Worm (Caenorhabditis elegans): ENCODE data around the gene dhs-7.

The dhs-7 gene

DNA sequence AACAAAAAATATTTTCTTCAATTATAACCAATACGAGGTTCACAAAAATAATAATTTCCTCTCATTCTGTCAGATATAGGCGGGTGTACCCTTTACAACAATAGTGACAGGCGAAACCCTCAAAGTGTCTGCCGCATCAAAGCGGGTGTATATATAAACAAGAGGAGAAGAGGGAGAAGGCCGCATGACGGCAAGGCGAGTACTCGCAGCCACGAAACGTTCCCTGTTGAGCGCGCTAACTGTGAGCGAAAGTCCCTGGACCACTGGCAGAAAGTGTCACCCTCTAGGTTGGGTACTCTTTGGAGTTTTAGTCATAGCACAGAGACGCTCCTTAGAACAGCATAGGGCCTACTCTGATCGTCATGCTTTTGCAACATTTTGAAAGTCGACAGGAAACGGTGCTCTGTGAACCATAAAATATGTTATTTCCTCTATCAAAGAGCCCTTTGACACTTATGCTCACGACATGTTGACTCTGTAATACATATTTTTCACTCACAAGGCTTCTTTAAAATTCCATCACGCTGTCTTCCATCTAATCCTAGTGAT is 8.1 kb downstream of the dhs-7 start, which contains the start of gene pcrg-1 (continued):
- TF ChIP-seq F49E8.2 (tag; optimal IDR thresholded peaks at IDR 0.05; ENCODE audit: insufficient read depth) (peak; percentile 76), ceh-91 (GFP tag; IDR thresholded peaks at IDR 0.05) (0 out of 2 replicates have a peak, but pooled peaks have one; percentile 41), madf-6 (GFP tag; IDR thresholded peaks at IDR 0.05) (peak; percentile 81), Y79H2A.3 (GFP tag; conservative IDR thresholded peaks at IDR 0.05) (no peak), F37B4.10 (GFP tag; IDR thresholded peaks at IDR 0.05) (no peak)

DNA sequence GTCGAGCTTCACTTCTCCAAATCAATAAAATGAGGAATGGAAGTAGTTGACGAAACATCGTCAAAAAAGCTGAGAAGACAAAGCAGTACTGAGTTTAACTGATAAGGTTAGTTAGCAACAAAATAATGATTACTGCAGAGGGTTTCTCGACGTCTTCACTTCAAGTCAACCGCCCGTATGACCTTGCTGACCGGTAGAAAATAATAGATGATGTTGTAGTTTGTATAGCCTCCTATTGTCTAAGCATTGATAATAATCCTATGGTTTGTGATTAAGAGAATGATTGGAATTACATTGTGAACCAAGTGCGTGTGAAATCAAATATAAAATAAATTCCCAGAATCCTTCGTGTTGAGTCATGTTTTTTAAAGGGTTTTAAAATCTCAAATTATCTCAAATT is 9.0 kb downstream of the dhs-7 start, which contains the start of gene E04F6.6:
Gene E04F6.6, minus strand, starts transcription at position 258 of the 400 bp plus-strand sequence.
- TF ChIP-seq cebp-1 (GFP tag; IDR thresholded peaks at IDR 0.05) (no peak), cebp-1 (tag; optimal IDR thresholded peaks at IDR 0.05) (no peak), nhr-90 (tag; optimal IDR thresholded peaks at IDR 0.05) (no peak), snpc-1.1 (tag; optimal IDR thresholded peaks at IDR 0.05; ENCODE audit: insufficient read depth) (no peak), Y53G8AR.9 (GFP tag; conservative IDR thresholded peaks at IDR 0.05) (no peak), F33H1.4 (GFP tag; IDR thresholded peaks at IDR 0.05) (no peak), attf-3 (GFP tag; conservative IDR thresholded peaks at IDR 0.05) (no peak), attf-6 (GFP tag; IDR thresholded peaks at IDR 0.05) (no peak), T07F8.4 (tag; optimal IDR thresholded peaks at IDR 0.05) (no peak), B0035.1 (tag; optimal IDR thresholded peaks at IDR 0.05) (no peak), mel-28 (tag; optimal IDR thresholded peaks at IDR 0.05; ENCODE audit: borderline replicate concordance) (no peak), egl-18 (GFP tag; IDR thresholded peaks at IDR 0.05) (no peak)

ce11 chrII:7197434-7197833 is 10.8 kb downstream of the dhs-7 start:
- 0 out of 2 replicates have a peak, but pooled peaks have one; percentile 28 for TF ChIP-seq pbrm-1 (GFP tag; IDR thresholded peaks at IDR 0.05)
- TF ChIP-seq sea-2 (GFP tag; IDR thresholded peaks at IDR 0.05): no peak

DNA sequence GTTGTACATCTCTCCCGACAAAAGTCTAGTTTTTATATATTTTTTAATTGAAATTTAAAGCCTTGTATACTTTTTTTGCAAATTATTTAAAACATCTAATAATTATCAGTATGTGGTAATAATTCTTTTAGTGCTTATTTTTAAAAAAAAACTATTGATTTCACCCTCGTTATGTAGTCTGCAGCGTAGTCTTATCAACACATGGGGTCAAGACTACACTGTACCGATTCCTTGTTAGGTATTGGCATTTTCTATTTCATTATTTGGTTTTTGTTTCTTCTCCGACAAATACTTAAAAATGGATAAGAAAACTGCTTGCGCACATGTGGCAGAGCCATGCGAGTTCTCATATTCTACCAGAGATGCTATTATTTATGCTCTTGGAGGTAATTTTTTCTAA is 12.2 kb downstream of the dhs-7 start, which contains the start of gene maoc-1:
Gene maoc-1, plus strand, starts transcription at position 237 of the 400 bp plus-strand sequence.
- TF ChIP-seq nhr-80 (tag; optimal IDR thresholded peaks at IDR 0.05) (peak; percentile 39), mxl-1 (tag; optimal IDR thresholded peaks at IDR 0.05) (no peak)

DNA sequence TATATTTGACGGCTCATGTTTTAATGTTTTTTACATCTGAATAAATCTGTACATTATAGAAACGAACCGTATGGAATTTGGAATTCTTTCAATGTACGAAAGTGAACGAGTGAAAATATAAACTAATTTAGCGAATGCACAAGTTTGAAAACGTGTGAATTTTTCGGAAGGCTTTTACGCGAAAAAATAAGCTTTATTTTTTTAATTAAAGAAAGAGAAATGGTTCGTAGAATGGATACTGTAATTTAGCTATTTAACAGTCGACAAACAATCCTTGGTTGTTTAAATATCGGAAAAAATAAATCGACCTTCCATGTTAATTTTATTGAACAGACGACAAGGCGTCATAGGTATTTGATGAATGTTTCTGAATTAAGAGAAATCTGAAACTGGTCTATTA is 12.7 kb downstream of the dhs-7 start, which contains the start of gene acdh-12:
Gene acdh-12, minus strand, starts transcription at position 101 of the 400 bp plus-strand sequence.
- TF ChIP-seq athp-1 (tag; optimal IDR thresholded peaks at IDR 0.05): peak; percentile 81
- no peak for TF ChIP-seq ekl-4 (GFP tag; IDR thresholded peaks at IDR 0.05)

- no peak for TF ChIP-seq ama-1 (optimal IDR thresholded peaks at IDR 0.05)
- TF ChIP-seq ama-1 (GFP tag; optimal IDR thresholded peaks at IDR 0.05): no peak
- no peak for TF ChIP-seq bed-1 (GFP tag; IDR thresholded peaks at IDR 0.05)
- TF ChIP-seq lin-54 (GFP tag; optimal IDR thresholded peaks at IDR 0.05): no peak
- no peak for TF ChIP-seq ceh-100 (GFP tag; IDR thresholded peaks at IDR 0.05)
- no peak for TF ChIP-seq D2030.7 (GFP tag; IDR thresholded peaks at IDR 0.05)
- TF ChIP-seq egrh-3 (GFP tag; IDR thresholded peaks at IDR 0.05): no peak
- TF ChIP-seq madf-10 (tag; optimal IDR thresholded peaks at IDR 0.05): no peak
- TF ChIP-seq zim-3 (tag; optimal IDR thresholded peaks at IDR 0.05): no peak
- no peak for TF ChIP-seq madf-6 (GFP tag; IDR thresholded peaks at IDR 0.05)
- no peak for TF ChIP-seq somi-1 (GFP tag; optimal IDR thresholded peaks at IDR 0.05)
- no peak for TF ChIP-seq nhr-27 (tag; optimal IDR thresholded peaks at IDR 0.05)
- no peak for TF ChIP-seq bed-2 (GFP tag; IDR thresholded peaks at IDR 0.05)
- TF ChIP-seq let-607 (tag; optimal IDR thresholded peaks at IDR 0.05): no peak
- no peak for TF ChIP-seq T07F8.4 (tag; optimal IDR thresholded peaks at IDR 0.05)
Observed at ce11 chrII:7189120-7189519, 19.1 kb downstream of the dhs-7 start, which contains the start of gene E04F6.4. TSS of gene E04F6.4 (plus strand) at chrII:7189420.

Measured in whole organism, young adult.